Fruit fly (Drosophila melanogaster): ENCODE measurements around the gene Sbat.

Sbat gene

dm6 chr2L:2874542-2875194 is 3.5 kb upstream of the Sbat start, which contains the start of gene CG8814 (continued):
- TF ChIP-seq crc (GFP tag; optimal IDR thresholded peaks at IDR 0.05) (no peak), CG9932 (GFP tag; IDR thresholded peaks at IDR 0.05) (peak; percentile 90), CG3407 (GFP tag; optimal IDR thresholded peaks at IDR 0.05) (peak; percentile 23), CG4424 (GFP tag; optimal IDR thresholded peaks at IDR 0.05) (peak; percentile 76), CG7556 (GFP tag; optimal IDR thresholded peaks at IDR 0.05) (peak; percentile 67), slbo (GFP tag; IDR thresholded peaks at IDR 0.05) (peak; percentile 85), CG15514 (GFP tag; optimal IDR thresholded peaks at IDR 0.05) (peak; percentile 68), CG11093 (GFP tag; IDR thresholded peaks at IDR 0.05) (peak; percentile 57; the same call in 1 of the 3 replicates), wor (GFP tag; IDR thresholded peaks at IDR 0.05) (peak; percentile 23; the same call in 1 of the 2 replicates), btn (GFP tag; optimal IDR thresholded peaks at IDR 0.05) (no peak), h (optimal IDR thresholded peaks at IDR 0.05) (no peak), gce (GFP tag; IDR thresholded peaks at IDR 0.05) (no peak), grau (tag; optimal IDR thresholded peaks at IDR 0.05) (peak; percentile 71), Rfx (GFP tag; IDR thresholded peaks at IDR 0.05) (peak; percentile 75), Doc2 (GFP tag; IDR thresholded peaks at IDR 0.05) (no peak), sc (optimal IDR thresholded peaks at IDR 0.05) (no peak), sc (GFP tag; optimal IDR thresholded peaks at IDR 0.05) (peak; percentile 31), Pdp1 (GFP tag; optimal IDR thresholded peaks at IDR 0.05) (peak in 1 of 2 experiments; percentile 44), fd3F (GFP tag; optimal IDR thresholded peaks at IDR 0.05) (peak; percentile 51), fu2 (GFP tag; optimal IDR thresholded peaks at IDR 0.05) (no peak), emc (GFP tag; optimal IDR thresholded peaks at IDR 0.05) (no peak), PHDP (tag; optimal IDR thresholded peaks at IDR 0.05) (no peak), ash1 (GFP tag; optimal IDR thresholded peaks at IDR 0.05) (no peak), CG9876 (GFP tag; optimal IDR thresholded peaks at IDR 0.05) (peak; percentile 0), Ets97D (GFP tag; optimal IDR thresholded peaks at IDR 0.05) (peak; percentile 49), CG11696 (GFP tag; IDR thresholded peaks at IDR 0.05) (no peak), CG2116 (GFP tag; optimal IDR thresholded peaks at IDR 0.05) (peak; percentile 99), sim (GFP tag; IDR thresholded peaks at IDR 0.05) (no peak), CG1024 (GFP tag; IDR thresholded peaks at IDR 0.05) (no peak), zen (tag; optimal IDR thresholded peaks at IDR 0.05) (peak; percentile 52), schlank (tag; optimal IDR thresholded peaks at IDR 0.05) (peak; percentile 1), CG6254 (GFP tag; optimal IDR thresholded peaks at IDR 0.05) (no peak), CG2199 (GFP tag; IDR thresholded peaks at IDR 0.05) (no peak), lov (optimal IDR thresholded peaks at IDR 0.05) (no peak), lov (GFP tag; IDR thresholded peaks at IDR 0.05) (no peak), CG10654 (GFP tag; optimal IDR thresholded peaks at IDR 0.05) (peak; percentile 54), org-1 (GFP tag; optimal IDR thresholded peaks at IDR 0.05) (no peak), Sox100B (GFP tag; optimal IDR thresholded peaks at IDR 0.05) (peak; percentile 62), CG15011 (GFP tag; optimal IDR thresholded peaks at IDR 0.05) (peak; percentile 49), Dbx (GFP tag; IDR thresholded peaks at IDR 0.05) (peak; percentile 72; the same call in 2 of the 3 replicates), mirr (GFP tag; optimal IDR thresholded peaks at IDR 0.05) (no peak), CG13624 (GFP tag; optimal IDR thresholded peaks at IDR 0.05) (no peak), fd96Cb (tag; optimal IDR thresholded peaks at IDR 0.05) (peak; percentile 25), CG8290 (GFP tag; optimal IDR thresholded peaks at IDR 0.05) (peak; percentile 77), CG8290 (tag; optimal IDR thresholded peaks at IDR 0.05) (peak in 1 of 2 experiments; percentile 71), D19A (tag; optimal IDR thresholded peaks at IDR 0.05) (peak; percentile 75), sug (tag; optimal IDR thresholded peaks at IDR 0.05) (peak; percentile 83), CG1529 (GFP tag; optimal IDR thresholded peaks at IDR 0.05) (no peak), Antp (GFP tag; optimal IDR thresholded peaks at IDR 0.05) (peak; percentile 36), gro (GFP tag; optimal IDR thresholded peaks at IDR 0.05) (no peak), gsb-n (tag; optimal IDR thresholded peaks at IDR 0.05) (peak; percentile 46), br (optimal IDR thresholded peaks at IDR 0.05) (no peak)
